Worm (Caenorhabditis elegans) whole organism, mixed stage, embryonic: ENCODE results near the gene nduf-11.

ENCODE experiments used
- M03D4.4 ChIP-seq: sonication (generic microtip); optimal IDR thresholded peaks from 2 replicates; lab custom pipeline; 2017; ENCODE audit warnings: mild to moderate bottlenecking, missing genetic modification characterization, missing compliant biosample characterization
- bed-3 ChIP-seq: fragments of 200-800 bp; sonication (Bioruptor generic); optimal IDR thresholded peaks from 3 replicates; lab custom pipeline; 2018; ENCODE audit warnings: mild to moderate bottlenecking, missing genetic modification characterization, moderate library complexity, missing compliant biosample characterization
- blmp-1 ChIP-seq: fragments of 150-350 bp; optimal IDR thresholded peaks from 2 replicates; lab custom pipeline; 2014; ENCODE audit warnings: missing biosample characterization, missing genetic modification characterization
- ceh-39 ChIP-seq: fragments of 150-350 bp; optimal IDR thresholded peaks from 2 replicates; lab custom pipeline; 2014; ENCODE audit warnings: missing biosample characterization, missing genetic modification characterization
- ceh-43 ChIP-seq: fragments of 200-800 bp; sonication (Bioruptor generic); optimal IDR thresholded peaks from 2 replicates; lab custom pipeline; 2018; ENCODE audit warnings: mild to moderate bottlenecking, missing genetic modification characterization, moderate library complexity, missing compliant biosample characterization
- ceh-83 ChIP-seq: fragments of 200-800 bp; sonication (Bioruptor generic); optimal IDR thresholded peaks from 2 replicates; lab custom pipeline; 2018; ENCODE audit warnings: mild to moderate bottlenecking, missing genetic modification characterization, missing compliant biosample characterization
- ces-1 ChIP-seq: fragments of 150-350 bp; optimal IDR thresholded peaks from 2 replicates; lab custom pipeline; 2014; ENCODE audit warnings: missing biosample characterization, missing genetic modification reagents, missing genetic modification characterization
- cnd-1 ChIP-seq: fragments of 200-800 bp; sonication (Bioruptor generic); optimal IDR thresholded peaks from 2 replicates; lab custom pipeline; 2018; ENCODE audit warnings: mild to moderate bottlenecking, missing genetic modification characterization, missing compliant biosample characterization
- drap-1 ChIP-seq: fragments of 200-800 bp; sonication (Bioruptor generic); optimal IDR thresholded peaks from 3 replicates; lab custom pipeline; 2018; ENCODE audit warnings: mild to moderate bottlenecking, missing genetic modification characterization, missing compliant biosample characterization
- elt-1 ChIP-seq: sonication (generic microtip); optimal IDR thresholded peaks from 2 replicates; lab custom pipeline; 2017; ENCODE audit warnings: missing genetic modification characterization, mild to moderate bottlenecking, missing compliant biosample characterization, antibody characterized with exemption, moderate library complexity, borderline replicate concordance; ENCODE audit not compliant: insufficient read depth
- flh-1 ChIP-seq: fragments of 200-800 bp; sonication (Bioruptor generic); optimal IDR thresholded peaks from 2 replicates; lab custom pipeline; 2018; ENCODE audit warnings: mild to moderate bottlenecking, missing genetic modification characterization, moderate library complexity, missing compliant biosample characterization
- ham-2 ChIP-seq: fragments of 200-800 bp; sonication (Bioruptor generic); optimal IDR thresholded peaks from 2 replicates; lab custom pipeline; 2018; ENCODE audit warnings: mild to moderate bottlenecking, missing genetic modification characterization, missing compliant biosample characterization
- hlh-1 ChIP-seq: fragments of 150-350 bp; optimal IDR thresholded peaks from 2 replicates; lab custom pipeline; 2014; ENCODE audit warnings: missing biosample characterization, missing genetic modification reagents, missing genetic modification characterization
- lin-13 ChIP-seq: fragments of 150-350 bp; optimal IDR thresholded peaks from 2 replicates; lab custom pipeline; 2014; ENCODE audit warnings: missing biosample characterization, missing genetic modification characterization
- lin-32 ChIP-seq: fragments of 200-800 bp; sonication (Bioruptor generic); optimal IDR thresholded peaks from 2 replicates; lab custom pipeline; 2018; ENCODE audit warnings: mild to moderate bottlenecking, missing genetic modification characterization, missing compliant biosample characterization
- lsy-2 ChIP-seq: fragments of 150-350 bp; optimal IDR thresholded peaks from 2 replicates; lab custom pipeline; 2014; ENCODE audit warnings: missing biosample characterization, missing genetic modification characterization
- mep-1 ChIP-seq: fragments of 150-350 bp; optimal IDR thresholded peaks from 2 replicates; lab custom pipeline; 2017; ENCODE audit warnings: missing biosample characterization, missing genetic modification reagents, missing genetic modification characterization, inconsistent platforms
- mls-2 ChIP-seq: sonication (generic microtip); optimal IDR thresholded peaks from 2 replicates; lab custom pipeline; 2016; ENCODE audit warnings: mild to moderate bottlenecking, missing genetic modification characterization, moderate library complexity, missing compliant biosample characterization
- nhr-12 ChIP-seq: fragments of 150-350 bp; optimal IDR thresholded peaks from 2 replicates; lab custom pipeline; 2014; ENCODE audit warnings: missing biosample characterization, missing genetic modification characterization
- nhr-2 ChIP-seq: fragments of 150-350 bp; optimal IDR thresholded peaks from 2 replicates; lab custom pipeline; 2014; ENCODE audit warnings: missing biosample characterization, missing genetic modification characterization
- nhr-237 ChIP-seq: fragments of 150-350 bp; optimal IDR thresholded peaks from 2 replicates; lab custom pipeline; 2014; ENCODE audit warnings: missing biosample characterization, missing genetic modification characterization
- nhr-28 ChIP-seq: fragments of 150-350 bp; optimal IDR thresholded peaks from 2 replicates; lab custom pipeline; 2014; ENCODE audit warnings: missing biosample characterization, missing genetic modification characterization
- nhr-76 ChIP-seq: sonication (generic microtip); optimal IDR thresholded peaks from 2 replicates; lab custom pipeline; 2017; ENCODE audit warnings: missing biosample characterization, missing genetic modification characterization
- pha-4 ChIP-seq: fragments of 150-350 bp; optimal IDR thresholded peaks from 2 replicates; lab custom pipeline; 2018; ENCODE audit warnings: missing biosample characterization, missing genetic modification reagents, missing genetic modification characterization
- sem-2 ChIP-seq: fragments of 200-800 bp; sonication (Bioruptor generic); optimal IDR thresholded peaks from 2 replicates; lab custom pipeline; 2018; ENCODE audit warnings: mild to moderate bottlenecking, missing genetic modification characterization, missing compliant biosample characterization
- snpc-4 ChIP-seq: fragments of 150-350 bp; optimal IDR thresholded peaks from 2 replicates; lab custom pipeline; 2014; ENCODE audit warnings: missing biosample characterization, missing genetic modification characterization
- sptf-1 ChIP-seq: sonication (generic microtip); optimal IDR thresholded peaks from 2 replicates; lab custom pipeline; 2017; ENCODE audit warnings: mild to moderate bottlenecking, missing genetic modification characterization, moderate library complexity, missing compliant biosample characterization
- tbx-8 ChIP-seq: fragments of 200-800 bp; sonication (Bioruptor generic); optimal IDR thresholded peaks from 2 replicates; lab custom pipeline; 2018; ENCODE audit warnings: mild to moderate bottlenecking, missing genetic modification characterization, moderate library complexity, missing compliant biosample characterization
- unc-120 ChIP-seq: sonication (generic microtip); optimal IDR thresholded peaks from 2 replicates; lab custom pipeline; 2017; ENCODE audit warnings: missing genetic modification characterization, missing compliant biosample characterization; ENCODE audit not compliant: poor library complexity, severe bottlenecking
- unc-39 ChIP-seq: fragments of 150-350 bp; optimal IDR thresholded peaks from 2 replicates; lab custom pipeline; 2014; ENCODE audit warnings: missing biosample characterization, missing genetic modification characterization
- unc-62 ChIP-seq: fragments of 150-350 bp; optimal IDR thresholded peaks from 2 replicates; lab custom pipeline; 2014; ENCODE audit warnings: missing biosample characterization, missing genetic modification reagents, missing genetic modification characterization
- zip-8 ChIP-seq: fragments of 150-350 bp; optimal IDR thresholded peaks from 2 replicates; lab custom pipeline; 2014; ENCODE audit warnings: missing biosample characterization, missing genetic modification characterization
- ztf-11 ChIP-seq: fragments of 150-350 bp; optimal IDR thresholded peaks from 2 replicates; lab custom pipeline; 2014; ENCODE audit warnings: missing biosample characterization, missing genetic modification characterization

The nduf-11 gene

ce11 chrII:11307953-11308352 lies 37.5 kb downstream of the nduf-11 start:
- TF ChIP-seq unc-62 (peak; percentile 5), unc-120 (tag; lab: Kevin White, UChicago) (peak; percentile 23), lin-32 (GFP tag; lab: Kevin White, UChicago) (no peak)

- TF ChIP-seq nhr-76 (tag; lab: Kevin White, UChicago) (no peak), mls-2 (tag; lab: Kevin White, UChicago) (no peak), ham-2 (GFP tag; lab: Kevin White, UChicago) (no peak), ceh-39 (tag; lab: Kevin White, UChicago) (no peak), pha-4 (tag; lab: Kevin White, UChicago) (no peak), nhr-28 (tag; lab: Kevin White, UChicago) (no peak), nhr-12 (tag; lab: Kevin White, UChicago) (no peak), unc-120 (tag; lab: Kevin White, UChicago) (no peak), mep-1 (no peak), drap-1 (GFP tag; lab: Kevin White, UChicago) (no peak), unc-39 (tag; lab: Kevin White, UChicago) (no peak), nhr-2 (tag; lab: Kevin White, UChicago) (no peak)
Observed at ce11 chrII:11307332-11307731, 38.1 kb downstream of the nduf-11 start.

- TF ChIP-seq elt-1 (tag; lab: Kevin White, UChicago) (no peak), mls-2 (tag; lab: Kevin White, UChicago) (peak; percentile 52), pha-4 (tag; lab: Kevin White, UChicago) (peak; percentile 85), unc-62 (no peak), unc-39 (tag; lab: Kevin White, UChicago) (peak; percentile 77), sptf-1 (tag; lab: Kevin White, UChicago) (peak; percentile 18), nhr-2 (tag; lab: Kevin White, UChicago) (no peak), drap-1 (GFP tag; lab: Kevin White, UChicago) (peak; percentile 17), ces-1 (GFP tag; lab: Kevin White, UChicago) (peak; percentile 48), ham-2 (GFP tag; lab: Kevin White, UChicago) (no peak)
Observed at ce11 chrII:11305627-11306449, 39.6 kb downstream of the nduf-11 start, which contains the start of gene rsf-1. Gene rsf-1, plus strand, starts transcription at chrII:11306399.

ce11 chrII:11302591-11302990 lies 42.8 kb downstream of the nduf-11 start, which contains the start of gene samp-1:
Gene samp-1, plus strand, starts transcription at chrII:11302891.
- no peak for TF ChIP-seq hlh-1 (tag; lab: Kevin White, UChicago)
- TF ChIP-seq ceh-43 (GFP tag; lab: Kevin White, UChicago) = no peak
- no peak for TF ChIP-seq elt-1 (tag; lab: Kevin White, UChicago)
- no peak for TF ChIP-seq lsy-2 (tag; lab: Kevin White, UChicago)
- no peak for TF ChIP-seq ceh-83 (GFP tag; lab: Kevin White, UChicago)
- TF ChIP-seq ham-2 (GFP tag; lab: Kevin White, UChicago) = no peak
- TF ChIP-seq mep-1 = no peak
- TF ChIP-seq bed-3 (GFP tag; lab: Kevin White, UChicago) = no peak
- no peak for TF ChIP-seq nhr-76 (tag; lab: Kevin White, UChicago)
- no peak for TF ChIP-seq unc-62
- no peak for TF ChIP-seq lin-13 (tag; lab: Kevin White, UChicago)
- TF ChIP-seq flh-1 (GFP tag; lab: Kevin White, UChicago) = no peak
- no peak for TF ChIP-seq tbx-8
- no peak for TF ChIP-seq pha-4 (tag; lab: Kevin White, UChicago)
- no peak for TF ChIP-seq unc-120 (tag; lab: Kevin White, UChicago)
- no peak for TF ChIP-seq sem-2
- no peak for TF ChIP-seq ztf-11 (tag; lab: Kevin White, UChicago)
- no peak for TF ChIP-seq unc-39 (tag; lab: Kevin White, UChicago)
- no peak for TF ChIP-seq nhr-237 (tag; lab: Kevin White, UChicago)

ce11 chrII:11301059-11301458 lies 44.4 kb downstream of the nduf-11 start, which contains the start of gene raga-1:
Gene raga-1, plus strand, starts transcription at chrII:11301359.
- TF ChIP-seq elt-1 (tag; lab: Kevin White, UChicago) (no peak), mls-2 (tag; lab: Kevin White, UChicago) (no peak), bed-3 (GFP tag; lab: Kevin White, UChicago) (no peak), flh-1 (GFP tag; lab: Kevin White, UChicago) (no peak), ceh-39 (tag; lab: Kevin White, UChicago) (no peak), unc-62 (no peak), tbx-8 (no peak), M03D4.4 (tag; lab: Kevin White, UChicago) (no peak), cnd-1 (tag; lab: Kevin White, UChicago) (no peak), zip-8 (tag; lab: Kevin White, UChicago) (no peak), blmp-1 (tag; lab: Kevin White, UChicago) (no peak), mep-1 (no peak), ceh-83 (GFP tag; lab: Kevin White, UChicago) (no peak), sem-2 (no peak), nhr-76 (tag; lab: Kevin White, UChicago) (no peak), snpc-4 (tag; lab: Kevin White, UChicago) (no peak), drap-1 (GFP tag; lab: Kevin White, UChicago) (no peak), unc-120 (tag; lab: Kevin White, UChicago) (no peak)
